Worm (Caenorhabditis elegans) whole organism, young adult: ENCODE data around the gene nep-15.

Experiments used
- F22D6.2 ChIP-seq: sonication (generic microtip); optimal IDR thresholded peaks from 2 replicates; lab custom pipeline; 2016; ENCODE audit warnings: mild to moderate bottlenecking, missing genetic modification characterization, missing compliant biosample characterization
- Y53F4B.3 ChIP-seq: fragments of 200-800 bp; sonication (Bioruptor generic); IDR thresholded peaks from 2 replicates; pipeline ENCODE4 v1.3.6; 2022; ENCODE audit warnings: missing genetic modification reagents, missing genetic modification characterization, missing compliant biosample characterization
- cebp-2 ChIP-seq: fragments of 200-800 bp; sonication (Bioruptor generic); IDR thresholded peaks from 2 replicates; pipeline ENCODE4 v1.3.6; 2022; ENCODE audit warnings: missing genetic modification characterization, missing compliant biosample characterization
- ceh-40 ChIP-seq: fragments of 200-800 bp; sonication (Bioruptor generic); IDR thresholded peaks from 2 replicates; pipeline ENCODE4 v1.3.6; 2022; ENCODE audit warnings: missing genetic modification characterization, missing compliant biosample characterization
- dpl-1 ChIP-seq: fragments of 150-350 bp; optimal IDR thresholded peaks from 2 replicates; lab custom pipeline; 2014; ENCODE audit warnings: missing biosample characterization, missing genetic modification reagents, missing genetic modification characterization
- egl-44 ChIP-seq: fragments of 200-800 bp; sonication (Bioruptor generic); IDR thresholded peaks from 2 replicates; pipeline ENCODE4 v1.3.6; 2022; ENCODE audit warnings: missing genetic modification reagents, missing genetic modification characterization, missing compliant biosample characterization
- nfyb-1 ChIP-seq: fragments of 200-800 bp; sonication (Bioruptor generic); IDR thresholded peaks from 2 replicates; pipeline ENCODE4 v1.3.6; 2022; ENCODE audit warnings: missing genetic modification reagents, missing genetic modification characterization, missing compliant biosample characterization
- snpc-1.1 ChIP-seq: sonication (generic microtip); optimal IDR thresholded peaks from 2 replicates; lab custom pipeline; 2017; ENCODE audit warnings: missing genetic modification characterization, mild to moderate bottlenecking, missing compliant biosample characterization, antibody characterized with exemption, moderate library complexity, missing genotype, missing genetic modification reagents; ENCODE audit not compliant: insufficient read depth
- tbx-9 ChIP-seq: sonication (generic microtip); optimal IDR thresholded peaks from 2 replicates; lab custom pipeline; 2016; ENCODE audit warnings: borderline replicate concordance, missing genetic modification characterization, inconsistent platforms, missing compliant biosample characterization
- ztf-25 ChIP-seq: fragments of 200-800 bp; sonication (Bioruptor generic); IDR thresholded peaks from 2 replicates; pipeline ENCODE4 v1.3.6; 2022; ENCODE audit warnings: missing genetic modification reagents, missing genetic modification characterization, missing compliant biosample characterization

DNA sequence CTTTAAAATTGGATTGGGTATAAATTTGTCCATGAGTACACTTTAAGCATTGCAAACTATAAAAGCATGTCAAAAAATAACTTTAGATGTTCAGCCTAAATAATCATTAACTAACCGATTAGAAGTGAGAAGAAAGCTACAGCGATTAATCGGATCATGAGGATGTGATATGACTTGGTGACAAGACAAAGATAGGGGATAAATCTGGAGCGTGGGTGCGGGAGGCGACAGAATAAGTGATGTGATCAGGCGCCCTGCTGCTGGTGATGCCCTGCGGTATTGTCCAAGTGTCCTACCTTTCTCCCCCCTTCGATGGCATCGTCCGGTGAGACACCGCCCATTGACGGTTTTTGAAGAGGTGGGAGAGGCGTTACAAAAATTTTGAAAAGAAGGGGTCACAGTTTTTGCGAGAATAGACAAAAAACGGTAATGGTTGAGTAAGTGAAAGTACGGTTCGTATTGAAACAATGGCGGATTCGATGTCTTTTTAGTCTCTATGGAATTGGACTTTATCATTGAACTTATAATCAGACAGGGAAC, 12.7 kb downstream of the nep-15 start, which contains the start of gene F41D9.2:
- TF ChIP-seq egl-44 = no peak
- no peak for TF ChIP-seq F22D6.2
- no peak for TF ChIP-seq Y53F4B.3 (GFP tag; lab: Robert Waterston, UW)
- no peak for TF ChIP-seq cebp-2 (GFP tag; lab: Robert Waterston, UW)
- no peak for TF ChIP-seq ztf-25 (GFP tag; lab: Robert Waterston, UW)
- TF ChIP-seq dpl-1 (GFP tag; lab: Kevin White, UChicago) = no peak
- no peak for TF ChIP-seq snpc-1.1 (tag; lab: Kevin White, UChicago)
- no peak for TF ChIP-seq ceh-40 (GFP tag; lab: Robert Waterston, UW)
- no peak for TF ChIP-seq nfyb-1 (GFP tag; lab: Robert Waterston, UW)
- no peak for TF ChIP-seq tbx-9 (tag; lab: Kevin White, UChicago)
